Worm (Caenorhabditis elegans) whole organism, L4 larva: ENCODE data around the gene metl-18.
"Not testable (repeated sequence)": the region's sequence is repeated elsewhere in the genome, so short reads cannot be mapped to it uniquely, and the experiment has no call there.

Experiments used
- T20F7.1 ChIP-seq: fragments of 200-800 bp; sonication (Bioruptor generic); optimal IDR thresholded peaks from 2 replicates; lab custom pipeline; 2018; ENCODE audit warnings: mild to moderate bottlenecking, missing genetic modification characterization, missing compliant biosample characterization
- ceh-28 ChIP-seq: fragments of 150-350 bp; optimal IDR thresholded peaks from 2 replicates; lab custom pipeline; 2014; ENCODE audit warnings: missing biosample characterization, missing genetic modification reagents, missing genetic modification characterization
- egl-43 ChIP-seq: fragments of 200-800 bp; sonication (Bioruptor generic); IDR thresholded peaks from 2 replicates; pipeline ENCODE4 v1.3.6; 2022; ENCODE audit warnings: missing genetic modification reagents, missing genetic modification characterization, missing compliant biosample characterization
- fkh-10 ChIP-seq: fragments of 150-350 bp; optimal IDR thresholded peaks from 2 replicates; lab custom pipeline; 2014; ENCODE audit warnings: missing biosample characterization, missing genetic modification reagents, missing genetic modification characterization
- gei-8 ChIP-seq: fragments of 200-800 bp; sonication (Bioruptor generic); optimal IDR thresholded peaks from 2 replicates; lab custom pipeline; 2018; ENCODE audit warnings: mild to moderate bottlenecking, missing genetic modification characterization, missing compliant biosample characterization
- hif-1 ChIP-seq, 2 experiments: sonication (generic microtip); optimal IDR thresholded peaks; 2 replicates each; lab custom pipeline; 2016 to 2017; ENCODE audit warnings: missing compliant biosample characterization in 2 of 2, missing genetic modification characterization in 2 of 2, missing genetic modification reagents in 2 of 2, missing genotype in 2 of 2, mild to moderate bottlenecking in 1 of 2
- jun-1 ChIP-seq: fragments of 150-350 bp; optimal IDR thresholded peaks from 2 replicates; lab custom pipeline; 2014; ENCODE audit warnings: missing biosample characterization, missing genetic modification reagents, missing genetic modification characterization
- nhr-11 ChIP-seq: fragments of 150-350 bp; optimal IDR thresholded peaks from 2 replicates; lab custom pipeline; 2014; ENCODE audit warnings: missing biosample characterization, missing genetic modification characterization
- nhr-28 ChIP-seq: fragments of 150-350 bp; optimal IDR thresholded peaks from 2 replicates; lab custom pipeline; 2014; ENCODE audit warnings: missing biosample characterization, missing genetic modification characterization
- set-16 ChIP-seq: fragments of 200-800 bp; sonication (Bioruptor generic); IDR thresholded peaks from 2 replicates; pipeline ENCODE4 v1.3.6; 2022; ENCODE audit warnings: missing genetic modification reagents, missing genetic modification characterization, missing compliant biosample characterization
- snpc-4 ChIP-seq: fragments of 150-350 bp; optimal IDR thresholded peaks from 2 replicates; lab custom pipeline; 2014; ENCODE audit warnings: missing biosample characterization, missing genetic modification characterization
- unc-130 ChIP-seq: sonication (generic microtip); optimal IDR thresholded peaks from 2 replicates; lab custom pipeline; 2016; ENCODE audit warnings: missing genetic modification reagents, missing genetic modification characterization, missing compliant biosample characterization
- zag-1 ChIP-seq: fragments of 150-350 bp; optimal IDR thresholded peaks from 2 replicates; lab custom pipeline; 2014; ENCODE audit warnings: missing biosample characterization, missing genetic modification characterization

- not testable (repeated sequence) for TF ChIP-seq jun-1 (tag; lab: Kevin White, UChicago); T20F7.1; fkh-10; ceh-28 (tag; lab: Kevin White, UChicago); nhr-28; zag-1 (tag; lab: Kevin White, UChicago); unc-130 (GFP tag; lab: Kevin White, UChicago); gei-8; nhr-11; hif-1 (tag; optimal IDR thresholded peaks at IDR 0.05; lab: Kevin White, UChicago); set-16 (GFP tag; lab: Robert Waterston, UW); snpc-4; egl-43
These were observed 27.9 kb downstream of the metl-18 start, which contains the start of gene C34C12.2 for ce11 chrIII:3453486-3453885.
